Fruit fly (Drosophila melanogaster) whole organism, larva: ENCODE data around the gene CG14362.

Source experiments
- noc ChIP-seq: fragments of 200-800 bp; sonication (Bioruptor generic); optimal IDR thresholded peaks from 3 replicates; lab custom pipeline; 2019; ENCODE audit warnings: missing biosample characterization, mild to moderate bottlenecking, missing genetic modification characterization, moderate library complexity

CG14362 gene

dm6 chr3R:13855354-13855753 is at the start of gene CG14362:
Gene CG14362, minus strand, starts transcription at chr3R:13855454.
- no peak for TF ChIP-seq noc

DNA sequence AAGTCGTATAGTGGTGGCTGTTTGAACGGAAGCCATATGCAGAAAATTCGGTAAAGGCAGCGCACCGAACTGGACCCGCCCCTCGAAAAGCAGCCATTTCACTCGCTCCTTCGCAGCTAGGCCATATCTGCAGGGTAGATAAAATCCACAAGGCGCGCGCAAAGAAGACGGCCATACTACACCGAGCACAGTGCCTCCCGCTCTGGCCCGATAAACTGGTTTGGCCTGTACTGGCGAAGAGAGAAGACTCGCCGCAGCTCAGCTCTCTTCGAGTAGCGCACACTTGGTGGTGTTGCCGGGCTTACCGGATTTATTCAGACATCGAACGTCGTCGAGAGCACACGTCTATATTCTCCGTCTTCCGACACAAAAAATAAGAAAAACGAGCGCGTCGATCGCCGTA is 46.3 kb upstream of the CG14362 start, which contains the start of gene ems:
Gene ems (plus strand): TSS at position 311 of the 403 bp plus-strand sequence.
- TF ChIP-seq noc, result no peak

DNA sequence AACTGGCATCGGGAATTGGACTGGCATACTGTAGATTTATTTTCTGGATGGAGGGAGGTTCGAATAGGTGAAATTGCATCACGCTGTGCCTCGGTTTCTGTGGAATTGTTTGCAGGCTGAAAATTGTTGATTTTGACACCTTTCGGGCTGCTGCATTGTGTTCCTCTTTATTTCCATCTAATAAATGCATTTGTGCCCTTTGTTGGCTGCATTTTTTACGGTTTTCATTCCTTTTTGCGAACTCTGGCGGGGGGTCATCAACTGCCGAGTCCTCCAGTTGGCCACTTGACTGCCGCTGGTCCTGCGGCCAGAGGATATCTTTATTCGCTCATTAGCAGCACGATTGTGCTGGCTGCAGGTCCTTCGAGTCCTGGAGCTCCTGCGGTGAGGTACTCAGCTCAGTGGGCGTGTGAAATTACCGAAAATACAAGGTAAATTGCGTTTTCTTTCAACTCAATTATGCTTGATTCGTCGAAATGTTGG is 44.5 kb upstream of the CG14362 start:
- TF ChIP-seq noc, result no peak

DNA sequence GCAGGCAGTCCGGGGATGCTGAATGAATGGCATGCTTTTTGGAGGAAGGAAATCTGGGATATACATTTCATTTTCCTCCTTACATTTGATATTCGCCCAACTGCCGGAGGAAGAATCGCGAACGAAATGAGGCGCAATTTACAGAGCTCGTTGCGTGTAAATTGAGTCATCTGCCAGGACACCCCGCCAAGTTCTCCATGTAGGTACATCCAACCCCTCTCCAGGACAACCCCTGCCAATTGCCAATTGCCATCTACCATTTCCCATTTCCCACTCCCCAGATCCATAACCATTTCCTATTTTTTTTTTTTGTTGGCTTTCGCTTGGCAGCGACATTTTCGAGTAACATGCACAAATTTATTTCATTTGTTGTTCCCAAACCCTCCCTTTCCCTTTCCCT is 41.6 kb upstream of the CG14362 start:
- no peak for TF ChIP-seq noc

- TF ChIP-seq noc, result no peak
Observed at dm6 chr3R:13895602-13896001, 40.3 kb upstream of the CG14362 start.

DNA sequence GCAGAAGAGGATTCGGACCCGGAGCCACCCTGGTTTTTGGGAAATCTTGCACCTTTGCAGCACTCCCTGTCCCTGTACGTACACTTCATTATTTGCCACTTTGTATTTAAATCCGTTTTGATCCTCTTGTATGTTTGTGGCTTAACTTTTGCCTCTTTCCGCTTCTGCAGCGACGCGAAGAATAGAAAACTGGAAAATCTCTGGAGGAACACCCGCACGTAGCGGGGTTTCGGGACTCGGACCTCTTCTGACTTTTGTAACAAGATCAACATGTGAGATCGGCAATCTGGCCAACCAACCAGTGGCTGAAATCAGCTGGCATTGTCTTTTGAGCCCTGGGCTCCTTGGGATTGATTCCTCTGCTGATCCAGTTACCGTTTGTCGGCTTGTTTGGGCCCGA is 39.5 kb upstream of the CG14362 start:
- TF ChIP-seq noc, result no peak

- TF ChIP-seq noc, result no peak
Observed at dm6 chr3R:13892870-13893269, 37.6 kb upstream of the CG14362 start.

- TF ChIP-seq noc, result no peak
Observed at dm6 chr3R:13888332-13888731, 33.1 kb upstream of the CG14362 start.

dm6 chr3R:13887812-13888211 is 32.6 kb upstream of the CG14362 start:
- TF ChIP-seq noc, result no peak

DNA sequence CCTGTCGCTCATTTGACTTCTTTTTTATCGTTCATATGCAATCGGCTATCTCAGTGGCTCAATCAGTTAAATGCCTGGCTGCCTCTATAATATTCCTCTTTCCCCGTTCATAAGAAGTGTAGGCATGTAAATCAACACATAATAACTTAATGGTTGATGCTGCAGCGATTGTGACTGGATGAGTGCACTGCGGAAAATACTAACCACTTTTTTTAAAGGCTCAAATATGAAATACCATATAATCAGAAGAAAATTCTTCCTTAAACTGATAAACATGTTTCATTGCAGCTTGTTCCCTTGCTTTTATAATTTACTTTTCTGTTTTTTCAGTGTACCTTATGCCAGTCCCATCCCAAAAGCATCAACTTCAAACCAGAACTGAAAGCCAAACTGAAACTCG is 29.7 kb upstream of the CG14362 start:
- TF ChIP-seq noc, result no peak

- TF ChIP-seq noc, result no peak
Observed at dm6 chr3R:13883388-13883787, 28.1 kb upstream of the CG14362 start.

dm6 chr3R:13880872-13881271 is 25.6 kb upstream of the CG14362 start:
- TF ChIP-seq noc, result no peak

DNA sequence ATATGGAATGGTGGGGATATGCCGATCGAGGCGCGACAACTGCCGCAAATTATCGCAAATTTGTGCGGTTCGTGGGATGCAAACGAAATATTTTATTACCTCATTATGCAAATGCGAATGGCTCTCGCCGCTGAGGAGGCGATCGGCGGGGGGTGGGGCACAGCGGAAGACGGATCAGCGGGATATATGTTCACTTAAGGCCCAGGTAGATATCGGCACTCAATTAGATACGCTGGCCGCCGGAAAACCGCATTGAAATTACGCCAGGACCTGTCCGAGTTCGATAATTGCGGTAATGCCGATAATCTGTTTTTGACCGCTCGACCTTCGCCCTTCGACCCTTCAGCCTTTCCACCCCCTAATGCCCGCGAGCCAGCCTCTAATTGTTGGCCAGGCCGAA is 24.1 kb upstream of the CG14362 start:
- TF ChIP-seq noc, result no peak

DNA sequence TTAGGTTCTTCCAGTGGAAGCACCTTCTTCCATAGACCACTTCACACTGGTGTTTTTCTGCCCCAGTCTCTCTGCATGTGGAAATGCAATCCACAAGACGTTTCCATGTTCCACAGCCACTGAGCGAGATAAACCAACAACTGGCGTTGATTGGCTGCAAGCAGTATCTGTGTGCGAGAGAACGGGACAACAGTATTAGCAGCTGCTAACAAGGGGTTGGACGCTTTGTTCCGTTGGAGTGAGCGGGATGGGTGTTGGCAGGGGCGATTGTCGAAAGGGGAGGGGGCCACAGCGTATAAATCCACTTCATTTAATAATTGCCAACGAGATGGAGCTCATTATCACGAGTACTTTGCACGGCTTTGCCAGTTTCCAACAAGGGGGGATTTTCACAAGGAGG is 21.9 kb upstream of the CG14362 start:
- TF ChIP-seq noc, result no peak

- no peak for TF ChIP-seq noc
Observed at dm6 chr3R:13875438-13875861, 20.2 kb upstream of the CG14362 start.

DNA sequence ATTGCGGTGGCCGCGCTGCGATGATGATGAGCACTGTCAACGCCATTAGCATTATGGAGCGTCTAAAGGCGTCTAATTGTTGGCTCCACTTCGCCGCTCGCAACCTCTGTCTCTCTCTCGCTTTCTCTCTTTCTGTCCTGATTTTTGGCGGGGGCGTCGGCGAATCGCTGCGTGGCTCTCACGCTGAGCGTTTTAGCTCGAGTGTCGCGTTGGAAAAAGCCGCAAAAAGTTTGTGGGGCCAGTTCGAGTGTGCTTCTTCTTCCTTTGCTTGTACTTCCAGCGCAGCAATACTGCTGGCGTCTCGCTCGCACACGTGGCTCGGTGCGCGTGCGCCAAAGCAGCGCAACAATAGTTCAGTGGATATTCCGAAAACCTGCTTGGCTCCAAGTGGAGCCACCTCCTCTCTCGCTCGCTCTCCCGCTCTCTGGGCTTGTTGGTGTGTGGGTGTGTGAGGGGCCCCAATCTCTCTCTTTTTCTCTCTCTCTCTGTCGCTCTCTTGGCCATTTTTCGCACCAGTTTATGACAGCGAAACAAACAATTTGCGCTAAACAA is 19.7 kb upstream of the CG14362 start, which contains the start of gene E5:
Gene E5 (minus strand): TSS at position 51 of the 552 bp plus-strand sequence.
- TF ChIP-seq noc, result no peak

DNA sequence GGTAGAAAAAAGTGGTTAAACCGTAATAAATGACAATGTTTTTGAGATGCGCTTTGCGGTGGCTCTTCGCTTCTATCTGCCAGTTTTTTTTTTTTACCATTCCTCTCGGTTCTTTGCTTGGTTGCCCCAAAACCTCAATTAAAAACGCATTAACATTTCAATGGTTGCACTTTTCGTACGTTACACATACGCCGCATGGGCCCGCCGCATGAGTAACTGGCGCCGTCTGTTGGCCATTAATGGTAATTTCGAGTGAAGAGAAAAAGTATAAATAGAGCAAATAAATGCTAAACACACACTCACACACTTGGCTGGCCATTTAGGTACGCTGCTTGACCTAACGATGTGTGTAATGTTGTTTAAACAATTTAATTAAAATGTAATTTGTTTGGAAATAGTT is 16.9 kb upstream of the CG14362 start:
- no peak for TF ChIP-seq noc

DNA sequence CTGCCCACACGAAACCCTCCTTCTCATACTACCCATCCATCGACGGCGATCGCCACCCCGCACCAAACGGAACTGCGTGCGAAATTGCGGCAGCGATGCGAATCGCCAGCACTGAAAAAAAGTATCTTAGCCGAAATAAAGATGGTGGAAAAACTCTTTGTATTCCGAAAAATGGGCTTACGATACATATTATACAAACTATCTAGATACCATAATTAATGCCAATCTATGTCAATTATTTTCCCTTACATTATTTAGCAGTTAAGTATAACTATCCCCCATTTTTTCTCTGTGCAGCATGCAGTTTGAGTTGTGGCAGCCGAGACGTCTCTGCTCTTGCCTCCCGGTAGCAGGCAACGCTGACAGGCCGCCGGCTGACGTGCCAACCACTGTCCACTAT is 6.6 kb upstream of the CG14362 start:
- TF ChIP-seq noc, result no peak

- TF ChIP-seq noc, result no peak
Observed at dm6 chr3R:13859242-13859641, 4.0 kb upstream of the CG14362 start.
